Worm (Caenorhabditis elegans): Measurements from ENCODE around the gene inx-5.

ce11 chrX:8286164-8286563 is 16.0 kb downstream of the inx-5 start:
- TF ChIP-seq mab-5 (tag; optimal IDR thresholded peaks at IDR 0.05) (no peak), pha-4 (tag; optimal IDR thresholded peaks at IDR 0.05) (no peak), ztf-11 (tag; optimal IDR thresholded peaks at IDR 0.05) (no peak), nhr-237 (tag; optimal IDR thresholded peaks at IDR 0.05) (no peak), cnd-1 (tag; optimal IDR thresholded peaks at IDR 0.05) (no peak), nhr-2 (tag; optimal IDR thresholded peaks at IDR 0.05) (no peak), lin-13 (tag; optimal IDR thresholded peaks at IDR 0.05) (no peak), elt-3 (tag; optimal IDR thresholded peaks at IDR 0.05) (no peak), nhr-28 (tag; optimal IDR thresholded peaks at IDR 0.05) (no peak), unc-39 (tag; optimal IDR thresholded peaks at IDR 0.05) (no peak), sem-2 (GFP tag; optimal IDR thresholded peaks at IDR 0.05) (no peak), mep-1 (tag; optimal IDR thresholded peaks at IDR 0.05) (no peak), ces-1 (GFP tag; optimal IDR thresholded peaks at IDR 0.05) (no peak), snpc-4 (tag; optimal IDR thresholded peaks at IDR 0.05) (no peak)

Measured in whole organism, mixed stage, embryonic.